Fruit fly (Drosophila melanogaster) Kc167 (cell line): ENCODE results near the gene fon.

ENCODE experiments used
- Myc ChIP-seq: fragments of >200 bp; optimal IDR thresholded peaks from 2 replicates; lab custom pipeline; 2017; ENCODE audit warnings: missing external identifiers
- Sin3A ChIP-seq: fragments of >200 bp; optimal IDR thresholded peaks from 2 replicates; lab custom pipeline; 2018; ENCODE audit warnings: missing external identifiers
- h ChIP-seq: fragments of >200 bp; optimal IDR thresholded peaks from 3 replicates; lab custom pipeline; 2018; ENCODE audit warnings: missing external identifiers
- insv ChIP-seq: fragments of >200 bp; optimal IDR thresholded peaks from 3 replicates; lab custom pipeline; 2018; ENCODE audit warnings: missing external identifiers
- psq ChIP-seq: fragments of >200 bp; optimal IDR thresholded peaks from 2 replicates; lab custom pipeline; 2017; ENCODE audit warnings: missing external identifiers
- ttk ChIP-seq: sonication (Bioruptor generic); optimal IDR thresholded peaks from 2 replicates; lab custom pipeline; 2017; ENCODE audit warnings: missing external identifiers

The fon gene

DNA sequence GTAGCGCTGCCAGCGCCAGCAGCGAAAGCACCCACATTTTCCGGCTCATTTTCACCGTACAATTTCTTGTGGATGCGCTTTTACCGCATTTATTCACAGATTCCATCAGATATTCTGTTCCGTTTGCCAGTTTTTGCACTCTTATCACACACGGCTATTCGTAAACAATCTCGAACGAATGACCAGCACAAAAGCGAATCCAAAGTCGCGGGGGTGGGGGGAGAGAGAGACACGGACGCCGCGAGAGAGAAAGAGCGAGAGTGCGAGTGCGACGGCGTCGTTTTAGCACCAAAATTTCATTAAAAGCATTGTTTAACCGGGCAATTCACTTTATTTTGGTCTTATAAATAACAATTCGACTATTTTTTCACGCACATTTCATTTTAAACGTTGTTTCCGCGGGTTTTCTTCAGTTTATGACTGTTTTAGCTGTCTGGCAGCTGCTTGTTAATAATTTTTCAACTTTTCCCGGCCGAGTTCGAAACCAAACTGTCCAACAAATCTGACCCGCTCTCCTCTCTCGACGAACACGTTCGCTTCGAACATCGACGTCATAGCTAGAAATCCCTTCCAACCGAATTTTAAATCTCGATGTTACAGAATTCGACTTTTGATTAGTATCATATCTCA lies 23.2 kb downstream of the fon start, which contains the start of gene dnt:
Gene dnt (minus strand): TSS at position 494 of the 630 bp plus-strand sequence.
- no peak for TF ChIP-seq Myc (lab: Kevin White, UChicago)
- peak; percentile 71 for TF ChIP-seq psq (lab: Kevin White, UChicago)
- TF ChIP-seq ttk (lab: Kevin White, UChicago): no peak
- no peak for TF ChIP-seq Sin3A

DNA sequence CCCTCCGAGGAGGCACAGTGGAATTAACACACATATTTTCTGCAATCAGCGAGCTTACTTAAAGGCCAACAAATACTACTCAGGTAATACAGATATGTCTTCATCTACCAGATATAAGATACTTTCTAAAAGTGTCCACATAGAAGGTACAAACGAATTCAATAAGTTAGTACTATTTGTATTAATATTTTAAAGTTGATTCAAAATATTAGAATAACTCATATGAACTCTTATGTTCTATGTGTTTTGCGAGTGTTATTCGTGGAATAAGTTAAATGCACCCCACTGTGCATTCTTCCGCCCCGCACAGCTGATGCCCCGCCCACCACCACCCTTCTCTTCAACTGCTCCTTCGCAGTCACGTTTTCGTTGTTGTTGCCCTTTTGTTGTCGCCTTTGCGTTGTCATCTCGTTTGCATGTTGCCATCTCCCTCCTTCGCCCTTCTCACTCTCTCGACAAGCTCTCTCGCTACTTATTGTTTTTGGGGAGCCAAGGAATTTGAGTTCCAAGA lies 24.3 kb downstream of the fon start:
- TF ChIP-seq psq (lab: Kevin White, UChicago) (peak; percentile 80), insv (lab: Kevin White, UChicago) (no peak)

dm6 chr2L:19359802-19360429 lies 26.1 kb downstream of the fon start:
- TF ChIP-seq ttk (lab: Kevin White, UChicago): no peak
- TF ChIP-seq Sin3A: no peak
- no peak for TF ChIP-seq insv (lab: Kevin White, UChicago)
- no peak for TF ChIP-seq psq (lab: Kevin White, UChicago)

- no peak for TF ChIP-seq psq (lab: Kevin White, UChicago)
- TF ChIP-seq ttk (lab: Kevin White, UChicago): no peak
- no peak for TF ChIP-seq Sin3A
- no peak for TF ChIP-seq insv (lab: Kevin White, UChicago)
- TF ChIP-seq h: no peak
- no peak for TF ChIP-seq Myc (lab: Kevin White, UChicago)
These were observed 28.0 kb downstream of the fon start for dm6 chr2L:19358017-19358471.

dm6 chr2L:19342767-19343166 lies 43.2 kb downstream of the fon start:
- TF ChIP-seq psq (lab: Kevin White, UChicago) (no peak), Myc (lab: Kevin White, UChicago) (no peak), ttk (lab: Kevin White, UChicago) (no peak), h (no peak), insv (lab: Kevin White, UChicago) (no peak), Sin3A (no peak)

dm6 chr2L:19342018-19342417 lies 44.0 kb downstream of the fon start:
- TF ChIP-seq Sin3A: no peak
- no peak for TF ChIP-seq ttk (lab: Kevin White, UChicago)
- TF ChIP-seq Myc (lab: Kevin White, UChicago): no peak
- TF ChIP-seq h: no peak
- no peak for TF ChIP-seq psq (lab: Kevin White, UChicago)
- no peak for TF ChIP-seq insv (lab: Kevin White, UChicago)

dm6 chr2L:19341074-19341806 lies 44.8 kb downstream of the fon start:
- TF ChIP-seq h (no peak), Sin3A (no peak), psq (lab: Kevin White, UChicago) (no peak), ttk (lab: Kevin White, UChicago) (no peak), Myc (lab: Kevin White, UChicago) (no peak), insv (lab: Kevin White, UChicago) (no peak)

dm6 chr2L:19339023-19339422 lies 47.0 kb downstream of the fon start:
- no peak for TF ChIP-seq Sin3A
- no peak for TF ChIP-seq h
- no peak for TF ChIP-seq ttk (lab: Kevin White, UChicago)
- no peak for TF ChIP-seq insv (lab: Kevin White, UChicago)
- no peak for TF ChIP-seq psq (lab: Kevin White, UChicago)
- no peak for TF ChIP-seq Myc (lab: Kevin White, UChicago)

DNA sequence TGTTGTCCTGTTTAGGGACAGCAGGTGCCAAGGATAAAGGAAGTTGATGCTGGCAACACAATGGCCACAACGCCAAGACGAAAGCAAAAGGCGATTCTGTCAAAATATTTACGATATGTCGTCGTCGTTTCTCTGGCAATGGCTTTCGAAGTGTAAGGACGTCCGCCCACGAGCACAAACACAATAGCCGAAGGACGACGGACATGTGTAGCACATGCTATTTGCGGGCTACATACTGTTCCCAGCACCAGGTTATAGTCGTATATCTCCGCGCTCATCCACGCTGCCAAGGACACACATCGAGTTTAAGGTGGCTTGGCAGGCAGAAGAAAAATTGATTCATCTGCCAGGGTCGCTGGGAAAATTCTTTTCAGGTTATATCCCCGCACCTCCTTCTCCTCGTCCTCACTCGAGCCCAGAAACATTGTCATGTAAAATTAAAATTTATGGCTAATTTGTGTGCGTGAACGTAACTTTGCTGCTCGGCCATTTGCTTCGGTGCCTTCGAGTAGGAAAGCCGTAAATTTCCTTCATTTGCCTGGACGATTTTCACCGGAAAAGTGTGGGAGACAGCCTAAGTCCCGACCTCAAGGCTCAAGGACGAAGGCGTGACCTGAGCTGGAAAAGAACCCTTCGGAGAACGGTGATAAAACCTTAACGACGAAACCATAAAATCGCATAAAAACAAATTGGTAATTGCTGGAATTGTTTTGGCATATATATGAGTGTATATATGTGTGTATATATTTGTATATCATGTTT lies 47.9 kb downstream of the fon start:
- no peak for TF ChIP-seq h
- no peak for TF ChIP-seq Myc (lab: Kevin White, UChicago)
- no peak for TF ChIP-seq insv (lab: Kevin White, UChicago)
- no peak for TF ChIP-seq Sin3A

dm6 chr2L:19335052-19335451 lies 51.0 kb downstream of the fon start:
- TF ChIP-seq ttk (lab: Kevin White, UChicago) (no peak), h (no peak), psq (lab: Kevin White, UChicago) (no peak), Sin3A (no peak)

DNA sequence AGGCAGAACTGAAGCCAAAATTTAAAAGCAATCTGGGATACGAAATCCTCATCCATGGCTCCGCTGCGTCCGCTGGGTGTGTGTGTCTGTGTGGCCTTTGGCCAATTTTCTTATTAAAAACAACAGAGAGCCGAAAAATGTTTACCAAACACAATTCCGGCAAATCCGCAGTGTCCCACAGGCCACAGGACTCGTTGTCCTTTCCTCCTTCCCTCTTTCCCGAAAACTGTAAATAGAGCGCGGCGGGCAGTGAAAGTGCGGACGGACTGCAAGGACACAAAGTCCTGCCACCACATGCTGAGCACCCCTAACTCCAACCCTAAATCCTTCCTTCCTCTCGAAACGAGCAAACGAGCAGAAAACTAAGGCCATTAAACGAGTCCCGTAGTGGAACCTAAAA lies 52.0 kb downstream of the fon start:
- TF ChIP-seq ttk (lab: Kevin White, UChicago) (no peak), h (no peak), Myc (lab: Kevin White, UChicago) (no peak), Sin3A (no peak), insv (lab: Kevin White, UChicago) (no peak), psq (lab: Kevin White, UChicago) (no peak)
